Worm (Caenorhabditis elegans): ENCODE data around the gene csq-1.

ce11 chrX:14721098-14721497 lies 36.4 kb downstream of the csq-1 start, which contains the start of gene F33C8.2:
- no peak for TF ChIP-seq ttx-3 (tag; optimal IDR thresholded peaks at IDR 0.05)
- TF ChIP-seq unc-55 (GFP tag; optimal IDR thresholded peaks at IDR 0.05): no peak
- no peak for TF ChIP-seq tbx-2 (tag; optimal IDR thresholded peaks at IDR 0.05)
- TF ChIP-seq tbx-7 (tag; optimal IDR thresholded peaks at IDR 0.05): no peak
- no peak for TF ChIP-seq unc-3 (GFP tag; conservative IDR thresholded peaks at IDR 0.05)
- no peak for TF ChIP-seq unc-3 (tag; optimal IDR thresholded peaks at IDR 0.05)
- no peak for TF ChIP-seq pag-3 (tag; optimal IDR thresholded peaks at IDR 0.05; ENCODE audit: borderline replicate concordance)
- no peak for TF ChIP-seq ahr-1 (tag; optimal IDR thresholded peaks at IDR 0.05)
- no peak for TF ChIP-seq C38D4.7 (GFP tag; optimal IDR thresholded peaks at IDR 0.05)
- TF ChIP-seq nhr-11 (tag; optimal IDR thresholded peaks at IDR 0.05): no peak
- TF ChIP-seq dve-1 (tag; optimal IDR thresholded peaks at IDR 0.05): no peak
- no peak for TF ChIP-seq dmd-4 (tag; optimal IDR thresholded peaks at IDR 0.05; ENCODE audit: borderline replicate concordance)
- no peak for TF ChIP-seq nfya-1 (tag; optimal IDR thresholded peaks at IDR 0.05)
